Fruit fly (Drosophila melanogaster) whole organism, wandering third instar larva: ENCODE data around the gene LUBEL.

ENCODE experiments used
- Dfd ChIP-seq: fragments of >200 bp; optimal IDR thresholded peaks from 2 replicates; lab custom pipeline; 2017; ENCODE audit warnings: missing biosample characterization, missing genetic modification characterization
- Myc ChIP-seq: fragments of >200 bp; optimal IDR thresholded peaks from 2 replicates; lab custom pipeline; 2017
- dl ChIP-seq, 2 experiments: fragments of 175-275, 200-275 bp in 1 of 2; fragments of 200-275 bp in 1 of 2; sonication (Bioruptor generic); optimal IDR thresholded peaks; lab custom pipeline; 2018; ENCODE audit warnings: mild to moderate bottlenecking in 2 of 2, missing biosample characterization in 2 of 2, missing genetic modification characterization in 2 of 2, moderate library complexity in 2 of 2; ENCODE audit not compliant: partially characterized antibody in 2 of 2, insufficient read depth in 1 of 2
- ey ChIP-seq: fragments of 200-800 bp; sonication (Bioruptor generic); optimal IDR thresholded peaks from 2 replicates; lab custom pipeline; 2016; ENCODE audit warnings: missing biosample characterization, missing genetic modification characterization
- psq ChIP-seq: fragments of 200-800 bp; sonication (Bioruptor generic); optimal IDR thresholded peaks from 3 replicates; lab custom pipeline; 2017; ENCODE audit warnings: missing biosample characterization, mild to moderate bottlenecking, missing genetic modification characterization, moderate library complexity
- usp ChIP-seq: fragments of >200 bp; optimal IDR thresholded peaks from 2 replicates; lab custom pipeline; 2017; ENCODE audit warnings: missing biosample characterization, missing genetic modification characterization

dm6 chr2L:6751037-6751436 lies 21.5 kb downstream of the LUBEL start:
- TF ChIP-seq Myc (no peak), usp (GFP tag; lab: Kevin White, UChicago) (no peak), ey (no peak), psq (GFP tag; lab: Kevin White, UChicago) (no peak), dl (GFP tag; optimal IDR thresholded peaks at IDR 0.05; lab: Kevin White, UChicago; ENCODE audit: insufficient read depth in 1 of 2, partially characterized antibody in 2 of 2) (no peak), Dfd (GFP tag; lab: Kevin White, UChicago) (no peak)
